Worm (Caenorhabditis elegans) whole organism, L4/young adult: Measurements from ENCODE around the gene scrm-8.
"Not testable (repeated sequence)": the region's sequence is repeated elsewhere in the genome, so short reads cannot be mapped to it uniquely, and the experiment has no call there.

ENCODE experiments used
- W03F9.2 ChIP-seq: fragments of 150-350 bp; optimal IDR thresholded peaks from 2 replicates; lab custom pipeline; 2014; ENCODE audit warnings: missing biosample characterization, missing genetic modification characterization
- dao-5 ChIP-seq: sonication (generic microtip); optimal IDR thresholded peaks from 2 replicates; lab custom pipeline; 2016; ENCODE audit warnings: missing genotype, missing genetic modification characterization, moderate library complexity, missing compliant biosample characterization
- him-1 ChIP-seq: sonication (generic microtip); optimal IDR thresholded peaks from 2 replicates; lab custom pipeline; 2016; ENCODE audit warnings: missing genotype, missing genetic modification reagents, missing genetic modification characterization, missing compliant biosample characterization

scrm-8 gene

DNA sequence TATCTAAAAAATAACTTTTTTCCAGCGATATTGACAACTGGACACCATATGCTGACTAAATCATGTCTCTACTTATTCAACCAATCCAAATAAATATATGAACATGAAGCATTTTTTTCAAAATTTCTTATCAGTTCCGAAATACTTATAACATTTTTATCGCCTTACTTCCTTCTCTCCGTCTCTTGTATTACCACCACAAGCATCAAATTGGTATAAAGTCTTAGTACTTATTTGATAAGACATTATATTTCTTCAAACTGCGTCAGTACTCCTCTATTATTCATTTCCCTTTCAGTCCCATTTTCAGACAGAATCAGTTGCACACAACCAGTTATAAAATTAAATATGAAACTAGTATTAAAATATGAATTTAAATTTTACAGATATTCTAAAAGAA, 16.6 kb upstream of the scrm-8 start:
- TF ChIP-seq him-1 (tag; lab: Kevin White, UChicago) (no peak), W03F9.2 (tag; lab: Kevin White, UChicago) (no peak), dao-5 (tag; lab: Kevin White, UChicago) (no peak)

DNA sequence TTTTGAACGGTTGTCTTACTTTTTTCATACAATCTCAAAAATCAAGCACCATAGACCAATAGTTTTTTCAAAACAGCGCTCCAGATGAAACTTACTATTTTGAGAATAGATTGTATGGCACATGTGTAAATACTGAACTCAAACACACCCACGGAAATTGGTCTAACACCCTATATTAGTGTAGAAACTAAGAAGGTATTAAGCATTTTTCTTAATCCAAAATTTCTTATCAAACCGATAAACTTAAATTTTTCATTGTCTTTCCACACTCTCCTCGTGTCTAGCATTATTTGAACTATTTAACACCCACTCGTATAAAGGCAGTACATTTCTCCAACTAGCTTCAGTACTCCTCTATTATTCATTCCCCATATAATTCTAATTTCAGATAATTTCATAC, 14.4 kb upstream of the scrm-8 start:
- no peak for TF ChIP-seq W03F9.2 (tag; lab: Kevin White, UChicago)
- TF ChIP-seq dao-5 (tag; lab: Kevin White, UChicago): no peak

DNA sequence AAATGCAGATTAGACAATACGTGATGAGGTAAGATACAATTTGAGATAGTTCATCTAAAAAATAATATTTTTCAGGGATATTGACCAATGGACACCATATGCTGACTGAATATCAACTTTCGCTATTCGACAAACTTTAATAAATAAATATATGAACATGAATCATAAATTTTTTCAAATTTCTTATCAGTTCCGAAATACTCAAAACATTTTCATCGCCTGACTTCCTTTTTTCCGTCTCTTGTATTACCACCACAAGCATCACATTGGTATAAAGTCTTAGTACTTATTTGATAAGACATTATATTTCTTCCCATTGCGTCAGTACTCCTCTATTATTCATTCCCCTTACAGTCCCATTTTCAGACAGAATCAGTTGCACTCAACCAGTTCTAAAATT, 12.3 kb upstream of the scrm-8 start, which contains the start of the genes K08D10.10 and R07C12.1:
Gene K08D10.10 (plus strand): TSS at position 93 of the 400 bp plus-strand sequence.
Gene R07C12.1 (plus strand): TSS at position 314 of the 400 bp plus-strand sequence.
- TF ChIP-seq dao-5 (tag; lab: Kevin White, UChicago) (no peak), him-1 (tag; lab: Kevin White, UChicago) (no peak), W03F9.2 (tag; lab: Kevin White, UChicago) (no peak)

DNA sequence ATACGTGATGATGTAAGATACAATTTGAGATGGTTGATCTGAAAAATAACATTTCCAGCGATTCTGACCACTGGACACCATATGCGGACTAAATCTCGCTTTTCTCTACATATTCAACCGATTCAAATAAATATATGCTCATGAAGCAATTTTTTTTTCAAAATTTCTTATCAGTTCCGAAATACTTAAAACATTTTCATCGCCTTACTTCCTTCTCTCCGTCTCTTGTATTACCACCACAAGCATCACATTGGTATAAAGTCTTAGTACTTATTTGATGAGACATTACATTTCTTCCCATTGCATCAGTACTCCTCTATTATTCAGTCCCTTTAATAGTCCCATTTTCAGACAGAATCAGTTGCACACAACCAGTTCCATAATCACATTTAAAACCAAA, 9.9 kb upstream of the scrm-8 start, which contains the start of gene K08D10.14:
Gene K08D10.14 (plus strand): TSS at position 301 of the 400 bp plus-strand sequence.
- no peak for TF ChIP-seq W03F9.2 (tag; lab: Kevin White, UChicago)
- no peak for TF ChIP-seq dao-5 (tag; lab: Kevin White, UChicago)
- no peak for TF ChIP-seq him-1 (tag; lab: Kevin White, UChicago)

DNA sequence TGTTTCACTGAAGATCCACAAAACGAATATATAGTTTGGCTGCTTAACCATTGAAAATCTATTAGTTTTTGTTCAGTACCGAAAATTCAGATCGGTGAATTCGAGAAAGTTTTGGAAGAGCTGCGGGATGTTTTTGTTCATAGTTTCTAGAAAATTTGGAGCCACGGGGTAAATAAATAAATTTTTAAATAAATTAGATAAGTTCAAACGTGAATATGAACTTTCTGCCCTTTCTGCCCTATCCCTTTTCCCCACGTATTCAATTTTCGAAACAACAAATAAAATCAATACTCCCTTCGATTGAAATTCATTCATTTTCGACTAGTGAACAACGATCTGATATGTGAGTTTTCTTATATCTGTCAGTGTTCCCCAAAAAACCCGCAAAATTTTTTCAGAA, 2.4 kb upstream of the scrm-8 start, which contains the start of gene scrm-5:
Gene scrm-5 (plus strand): TSS at position 301 of the 400 bp plus-strand sequence.
- TF ChIP-seq dao-5 (tag; lab: Kevin White, UChicago): no peak
- no peak for TF ChIP-seq him-1 (tag; lab: Kevin White, UChicago)
- TF ChIP-seq W03F9.2 (tag; lab: Kevin White, UChicago): no peak

DNA sequence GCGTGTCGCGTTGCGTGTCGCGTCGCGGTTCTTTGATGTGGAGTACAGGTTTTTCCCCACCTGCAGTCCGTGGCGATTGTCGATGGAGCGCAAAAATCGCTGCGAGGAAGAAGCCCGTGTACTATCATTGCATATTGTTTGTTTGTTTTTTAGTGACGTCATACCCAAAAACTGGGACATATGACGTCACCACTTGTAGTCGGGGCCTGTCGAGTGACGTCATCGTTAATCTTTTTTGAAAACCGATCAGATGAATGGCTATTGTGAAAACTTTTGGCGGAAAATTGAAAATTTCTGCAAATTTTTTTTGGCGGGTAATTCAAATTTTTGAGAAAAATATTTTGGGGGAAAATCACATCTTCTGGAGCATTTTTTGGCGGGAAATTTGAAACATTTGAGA, 2.8 kb downstream of the scrm-8 start:
- TF ChIP-seq dao-5 (tag; lab: Kevin White, UChicago) (no peak), W03F9.2 (tag; lab: Kevin White, UChicago) (no peak), him-1 (tag; lab: Kevin White, UChicago) (no peak)

DNA sequence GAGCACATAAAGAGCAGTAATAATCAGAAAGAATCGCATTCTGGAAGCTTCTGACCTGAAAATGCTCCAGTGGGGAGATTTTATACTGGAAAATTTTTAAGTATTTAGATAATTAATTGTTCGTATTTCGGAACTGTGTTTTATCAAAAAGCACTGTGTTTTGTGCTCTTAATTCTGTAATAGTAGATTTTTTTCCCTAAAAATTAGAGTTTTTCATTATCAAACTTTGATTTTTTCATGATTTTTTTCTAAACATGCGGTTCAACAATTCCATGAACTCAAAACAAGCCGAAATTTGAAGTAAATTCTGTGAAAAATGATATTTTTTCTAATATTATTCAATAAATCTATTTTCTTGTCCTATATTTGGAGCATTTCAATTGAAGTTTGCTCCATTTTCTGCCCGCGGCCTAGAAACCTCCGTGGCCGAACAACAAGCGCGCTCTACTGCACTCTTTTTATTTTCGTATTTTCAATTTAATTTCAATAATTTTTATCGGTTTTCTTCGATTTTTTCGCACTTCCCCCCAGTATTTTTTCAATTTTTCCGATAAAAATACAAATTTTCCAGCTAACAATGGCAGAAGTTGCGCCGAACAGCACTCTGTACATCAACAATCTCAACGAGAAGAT, 7.2 kb downstream of the scrm-8 start, which contains the start of the genes K08D10.13 and rnp-2:
Gene K08D10.13 (minus strand): TSS at position 51 of the 633 bp plus-strand sequence.
Gene rnp-2 (plus strand): TSS at position 546 of the 633 bp plus-strand sequence.
- TF ChIP-seq dao-5 (tag; lab: Kevin White, UChicago) (no peak), W03F9.2 (tag; lab: Kevin White, UChicago) (peak; percentile 64)

DNA sequence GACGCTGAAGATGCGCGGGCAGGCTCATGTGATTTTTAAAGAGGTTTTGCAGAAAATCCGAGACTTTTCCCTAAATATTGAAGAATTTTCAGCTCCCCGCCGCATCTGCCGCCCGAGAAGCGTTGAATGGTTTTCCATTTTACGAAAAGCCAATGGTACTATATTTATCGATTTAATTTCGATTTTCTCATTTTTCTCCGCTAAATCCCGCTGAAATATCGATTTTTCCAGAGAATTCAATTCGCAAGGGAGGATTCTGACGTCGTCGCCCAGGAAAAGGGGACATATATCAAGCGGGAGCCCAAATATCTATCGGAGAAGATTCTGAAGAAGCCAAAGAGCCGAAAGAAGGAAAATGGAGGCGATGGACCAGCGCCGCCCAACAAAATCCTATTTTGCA, 7.8 kb downstream of the scrm-8 start:
- TF ChIP-seq him-1 (tag; lab: Kevin White, UChicago) (no peak), dao-5 (tag; lab: Kevin White, UChicago) (no peak), W03F9.2 (tag; lab: Kevin White, UChicago) (no peak)

DNA sequence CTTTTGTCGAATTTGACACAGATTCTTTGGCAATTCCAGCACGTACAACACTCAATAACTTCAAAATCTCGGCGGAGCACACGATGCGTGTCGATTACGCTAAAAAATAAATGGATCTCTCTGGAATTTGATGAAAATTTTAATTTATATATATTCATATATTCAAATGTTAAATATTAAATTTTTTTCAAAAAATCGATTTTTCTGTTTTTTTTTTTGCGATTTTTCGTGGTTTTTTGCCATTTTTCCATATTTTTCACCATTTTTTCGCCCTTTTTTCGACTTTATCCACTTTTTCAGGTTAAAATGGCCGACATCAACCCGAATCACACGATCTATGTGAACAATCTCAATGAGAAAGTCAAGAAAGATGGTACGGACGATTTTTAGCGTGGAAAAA, 9.3 kb downstream of the scrm-8 start, which contains the start of gene rnp-3:
Gene rnp-3 (plus strand): TSS at position 301 of the 400 bp plus-strand sequence.
- TF ChIP-seq him-1 (tag; lab: Kevin White, UChicago) (no peak), W03F9.2 (tag; lab: Kevin White, UChicago) (no peak), dao-5 (tag; lab: Kevin White, UChicago) (no peak)

DNA sequence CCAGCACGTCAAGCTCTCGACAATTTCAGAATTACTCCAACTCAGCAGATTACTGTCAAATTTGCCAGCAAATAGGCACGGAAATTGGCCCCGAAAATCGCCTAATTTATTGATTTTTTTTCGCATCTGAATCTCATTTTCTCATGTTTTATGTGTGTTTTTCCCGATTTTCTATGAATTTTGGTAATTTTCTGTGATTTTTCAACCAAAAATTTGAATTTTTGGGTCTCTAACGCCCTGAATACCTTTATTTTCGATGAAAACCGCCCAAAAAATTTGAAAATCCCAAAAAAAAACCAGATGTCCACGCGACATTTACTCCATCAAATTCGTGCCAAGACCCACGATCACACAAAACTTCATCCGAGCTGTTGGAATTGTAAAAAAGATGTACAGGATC, 11.6 kb downstream of the scrm-8 start, which contains the start of gene dnj-15:
Gene dnj-15 (plus strand): TSS at position 301 of the 400 bp plus-strand sequence.
- no peak for TF ChIP-seq W03F9.2 (tag; lab: Kevin White, UChicago)
- TF ChIP-seq dao-5 (tag; lab: Kevin White, UChicago): no peak
- TF ChIP-seq him-1 (tag; lab: Kevin White, UChicago): no peak

DNA sequence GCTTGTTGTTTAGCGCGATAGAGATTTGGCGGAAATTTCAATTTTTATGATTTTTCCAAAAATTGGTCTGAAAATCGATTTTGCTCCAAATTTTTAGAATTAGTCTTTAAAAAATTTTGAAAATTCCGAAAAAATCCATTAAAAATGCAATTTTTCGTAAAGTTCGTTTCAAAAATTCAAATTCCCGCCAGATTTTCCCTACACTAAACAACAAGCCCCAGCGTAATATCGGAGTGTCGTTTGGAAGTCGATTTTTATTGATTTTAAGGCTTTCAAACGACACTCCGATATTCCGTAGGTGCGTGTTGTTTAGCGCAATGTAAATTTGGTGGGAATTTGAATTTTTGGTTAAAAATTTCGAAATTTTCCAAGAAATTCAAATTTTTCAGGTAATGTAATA, 12.2 kb downstream of the scrm-8 start:
- TF ChIP-seq dao-5 (tag; lab: Kevin White, UChicago) (no peak), him-1 (tag; lab: Kevin White, UChicago) (no peak), W03F9.2 (tag; lab: Kevin White, UChicago) (no peak)

DNA sequence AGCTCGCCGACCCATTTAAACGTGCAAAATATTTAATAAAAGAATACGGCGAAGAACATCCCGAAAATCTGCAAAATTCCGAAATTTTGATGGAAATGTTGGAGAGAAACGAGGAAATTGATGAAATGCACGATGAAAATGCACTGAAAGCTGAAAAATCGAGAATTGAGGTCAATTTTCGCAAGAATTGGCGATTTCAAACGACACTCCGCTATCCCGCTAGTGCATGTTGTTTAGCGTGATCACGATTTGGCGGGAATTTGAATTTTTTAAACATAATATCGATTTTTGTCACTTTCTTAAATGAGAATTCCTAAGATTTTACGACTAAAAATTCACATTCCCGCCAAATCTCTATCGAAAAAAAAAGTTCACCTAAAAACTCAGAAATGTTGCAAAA, 13.1 kb downstream of the scrm-8 start:
- no peak for TF ChIP-seq him-1 (tag; lab: Kevin White, UChicago)
- no peak for TF ChIP-seq dao-5 (tag; lab: Kevin White, UChicago)
- TF ChIP-seq W03F9.2 (tag; lab: Kevin White, UChicago): no peak

DNA sequence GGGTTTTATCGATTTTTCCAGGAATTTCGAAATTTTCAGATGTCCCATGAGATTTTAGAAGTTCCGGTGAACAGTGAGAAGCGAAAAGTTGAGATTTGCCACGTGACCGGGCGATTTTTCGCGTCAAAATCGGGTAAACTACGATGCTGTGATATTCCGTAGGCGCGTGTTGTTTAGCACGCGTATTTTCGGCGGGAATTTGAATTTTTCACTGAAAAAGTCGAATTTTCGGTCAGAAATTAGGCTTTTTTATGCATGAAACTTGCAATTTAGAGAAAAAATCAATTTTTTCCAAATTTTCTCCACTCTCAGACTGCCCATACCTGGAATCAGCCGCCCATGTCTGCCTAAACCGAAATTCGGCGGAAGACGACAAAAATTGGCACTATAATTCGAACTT, 13.9 kb downstream of the scrm-8 start, which contains the start of gene tsen-34:
Gene tsen-34 (plus strand): TSS at position 34 of the 400 bp plus-strand sequence.
- TF ChIP-seq W03F9.2 (tag; lab: Kevin White, UChicago): no peak
- TF ChIP-seq dao-5 (tag; lab: Kevin White, UChicago): no peak
- no peak for TF ChIP-seq him-1 (tag; lab: Kevin White, UChicago)

DNA sequence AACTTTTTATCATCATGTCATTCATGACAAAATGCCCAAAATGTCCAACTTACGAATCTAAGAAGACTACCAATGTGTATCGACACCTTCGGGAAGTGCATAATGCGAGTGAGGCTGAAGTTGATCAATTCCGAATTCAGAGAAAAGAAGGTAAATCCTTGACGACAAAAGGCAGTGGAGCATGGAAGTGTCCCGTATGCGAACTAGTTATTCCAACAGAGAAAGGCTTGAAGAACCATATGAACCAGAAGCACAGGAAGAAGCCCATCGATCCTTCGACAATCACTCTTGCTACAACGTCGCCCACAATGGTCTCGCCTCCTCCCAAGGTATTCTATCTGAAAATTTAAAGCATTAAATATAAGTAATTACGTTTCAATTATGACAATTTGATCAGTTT, 21.6 kb downstream of the scrm-8 start, which contains the start of gene K08D10.11:
Gene K08D10.11 (minus strand): TSS at position 101 of the 400 bp plus-strand sequence.
- TF ChIP-seq him-1, W03F9.2, dao-5 (tag; lab: Kevin White, UChicago): not testable (repeated sequence)
